Fruit fly (Drosophila melanogaster) whole organism, embryonic: Measurements from ENCODE around the gene CG44008.

Experiments
- Adf1 ChIP-seq: fragments of 200-800 bp; sonication (Bioruptor generic); IDR thresholded peaks from 2 replicates; pipeline ENCODE4 v1.3.6; 2022; ENCODE audit warnings: missing biosample characterization, missing genetic modification characterization
- Antp ChIP-seq: fragments of 200-800 bp; sonication (Bioruptor generic); optimal IDR thresholded peaks from 3 replicates; lab custom pipeline; 2016; ENCODE audit warnings: missing biosample characterization, missing genetic modification characterization
- Atf-2 ChIP-seq: fragments of 200-800 bp; sonication (Bioruptor generic); optimal IDR thresholded peaks from 2 replicates; lab custom pipeline; 2016; ENCODE audit warnings: missing biosample characterization, missing genetic modification characterization
- Bdp1 ChIP-seq: fragments of 200-800 bp; sonication (Bioruptor generic); optimal IDR thresholded peaks from 3 replicates; lab custom pipeline; 2016; ENCODE audit warnings: missing biosample characterization, missing genetic modification characterization
- CG10267 ChIP-seq: fragments of 200-800 bp; sonication (Bioruptor generic); optimal IDR thresholded peaks from 2 replicates; lab custom pipeline; 2018; ENCODE audit warnings: missing biosample characterization, mild to moderate bottlenecking, missing genetic modification characterization, moderate library complexity
- CG15073 ChIP-seq: fragments of 200-800 bp; sonication (Bioruptor generic); optimal IDR thresholded peaks from 2 replicates; lab custom pipeline; 2016; ENCODE audit warnings: missing biosample characterization, missing genetic modification characterization
- CG1603 ChIP-seq: fragments of 200-800 bp; sonication (Bioruptor generic); optimal IDR thresholded peaks from 2 replicates; lab custom pipeline; 2019; ENCODE audit warnings: missing biosample characterization, mild to moderate bottlenecking, missing genetic modification characterization, moderate library complexity
- CG16779 ChIP-seq: fragments of 200-800 bp; sonication (Bioruptor generic); IDR thresholded peaks from 2 replicates; pipeline ENCODE4 v1.3.6; 2022; ENCODE audit warnings: missing biosample characterization, missing genetic modification characterization
- CG18262 ChIP-seq: fragments of 200-800 bp; optimal IDR thresholded peaks from 3 replicates; lab custom pipeline; 2019; ENCODE audit warnings: missing biosample characterization, mild to moderate bottlenecking, missing genetic modification characterization, moderate library complexity
- CG18476 ChIP-seq: fragments of 200-800 bp; sonication (Bioruptor generic); optimal IDR thresholded peaks from 2 replicates; lab custom pipeline; 2016; ENCODE audit warnings: missing biosample characterization, mild to moderate bottlenecking, missing genetic modification characterization
- CG30431 ChIP-seq: fragments of 200-800 bp; sonication (Bioruptor generic); optimal IDR thresholded peaks from 2 replicates; lab custom pipeline; 2017; ENCODE audit warnings: missing biosample characterization, missing genetic modification characterization
- CG31224 ChIP-seq: fragments of 200-800 bp; sonication (Bioruptor generic); IDR thresholded peaks from 2 replicates; pipeline ENCODE4 v1.3.6; 2022; ENCODE audit warnings: missing biosample characterization, missing genetic modification characterization
- CG32772 ChIP-seq: fragments of 200-800 bp; sonication (Bioruptor generic); IDR thresholded peaks from 2 replicates; pipeline ENCODE4 v1.3.6; 2022; ENCODE audit warnings: missing biosample characterization, missing genetic modification characterization
- CG34422 ChIP-seq: fragments of 200-800 bp; sonication (Bioruptor generic); IDR thresholded peaks from 3 replicates; pipeline ENCODE4 v1.3.6; 2022; ENCODE audit warnings: missing biosample characterization, missing genetic modification characterization
- CG4282 ChIP-seq: fragments of 200-800 bp; sonication (Bioruptor generic); optimal IDR thresholded peaks from 2 replicates; lab custom pipeline; 2016; ENCODE audit warnings: missing biosample characterization, missing genetic modification characterization
- CG4617 ChIP-seq: fragments of 200-800 bp; sonication (Bioruptor generic); optimal IDR thresholded peaks from 3 replicates; lab custom pipeline; 2016; ENCODE audit warnings: missing biosample characterization, missing genetic modification characterization, borderline replicate concordance
- CG4820 ChIP-seq: fragments of 200-800 bp; sonication (Bioruptor generic); optimal IDR thresholded peaks from 3 replicates; lab custom pipeline; 2016; ENCODE audit warnings: missing biosample characterization, missing genetic modification characterization
- CG7786 ChIP-seq: fragments of 200-800 bp; sonication (Bioruptor generic); optimal IDR thresholded peaks from 2 replicates; lab custom pipeline; 2016; ENCODE audit warnings: missing biosample characterization, missing genetic modification characterization
- CG8290 ChIP-seq, 3 experiments: fragments of 200-800 bp; sonication (Bioruptor generic); optimal IDR thresholded peaks; 2 replicates each; lab custom pipeline; 2016 to 2019; ENCODE audit warnings: missing biosample characterization in 3 of 3, missing genetic modification characterization in 3 of 3, mild to moderate bottlenecking in 2 of 3, moderate library complexity in 1 of 3
- CG8359 ChIP-seq: fragments of 200-800 bp; sonication (Bioruptor generic); optimal IDR thresholded peaks from 2 replicates; lab custom pipeline; 2017; ENCODE audit warnings: missing biosample characterization, mild to moderate bottlenecking, missing genetic modification characterization, borderline replicate concordance
- CG8924 ChIP-seq: fragments of 200-800 bp; optimal IDR thresholded peaks from 3 replicates; lab custom pipeline; 2019; ENCODE audit warnings: missing biosample characterization, mild to moderate bottlenecking, missing genetic modification characterization, moderate library complexity
- Chrac-16 ChIP-seq: fragments of 200-800 bp; sonication (Bioruptor generic); optimal IDR thresholded peaks from 3 replicates; lab custom pipeline; 2016; ENCODE audit warnings: missing biosample characterization, missing genetic modification characterization
- Dfd ChIP-seq, 2 experiments: fragments of >200 bp; optimal IDR thresholded peaks; 2 replicates each; lab custom pipeline; 2017; ENCODE audit warnings: missing biosample characterization in 2 of 2, missing genetic modification characterization in 2 of 2
- Dll ChIP-seq: fragments of 200-800 bp; sonication (Bioruptor generic); IDR thresholded peaks from 4 replicates; pipeline ENCODE4 v1.3.6; 2022; ENCODE audit warnings: missing biosample characterization, missing genetic modification characterization; ENCODE audit not compliant: partially characterized antibody
- Ets97D ChIP-seq: fragments of 200-800 bp; sonication (Bioruptor generic); optimal IDR thresholded peaks from 3 replicates; lab custom pipeline; 2016; ENCODE audit warnings: missing biosample characterization, missing genetic modification characterization
- Fer1 ChIP-seq: fragments of 200-800 bp; sonication (Bioruptor generic); optimal IDR thresholded peaks from 2 replicates; lab custom pipeline; 2017; ENCODE audit warnings: missing biosample characterization, mild to moderate bottlenecking, missing genetic modification characterization
- HmgD ChIP-seq: fragments of 200-800 bp; sonication (Bioruptor generic); optimal IDR thresholded peaks from 3 replicates; lab custom pipeline; 2016; ENCODE audit warnings: missing biosample characterization, missing genetic modification characterization
- Hr78 ChIP-seq, 2 experiments: fragments of 200-800 bp in 1 of 2; fragments of >200 bp in 1 of 2; sonication (Bioruptor generic) in 1 of 2; optimal IDR thresholded peaks; 2 replicates each; lab custom pipeline; 2017 to 2019; ENCODE audit warnings: missing biosample characterization in 2 of 2, missing genetic modification characterization in 2 of 2, mild to moderate bottlenecking in 1 of 2, moderate library complexity in 1 of 2
- Lpt ChIP-seq: fragments of >200 bp; optimal IDR thresholded peaks from 2 replicates; lab custom pipeline; 2018; ENCODE audit warnings: missing biosample characterization, missing genetic modification characterization
- MESR4 ChIP-seq: fragments of 200-800 bp; sonication (Bioruptor generic); optimal IDR thresholded peaks from 2 replicates; lab custom pipeline; 2018; ENCODE audit warnings: missing biosample characterization, mild to moderate bottlenecking, missing genetic modification characterization, moderate library complexity
- NK7.1 ChIP-seq: fragments of 200-800 bp; sonication (Bioruptor generic); optimal IDR thresholded peaks from 3 replicates; lab custom pipeline; 2016; ENCODE audit warnings: missing biosample characterization, missing genetic modification characterization
- Opbp ChIP-seq: fragments of 200-800 bp; sonication (Bioruptor generic); IDR thresholded peaks from 3 replicates; pipeline ENCODE4 v1.3.6; 2022; ENCODE audit warnings: missing biosample characterization, missing genetic modification characterization; ENCODE audit not compliant: partially characterized antibody
- Pdp1 ChIP-seq, 2 experiments: fragments of 200-800 bp; sonication (Bioruptor generic); optimal IDR thresholded peaks; 3 replicates each; lab custom pipeline; 2016; ENCODE audit warnings: missing biosample characterization in 2 of 2, missing genetic modification characterization in 2 of 2, mild to moderate bottlenecking in 1 of 2, moderate library complexity in 1 of 2
- Ptx1 ChIP-seq: fragments of 200-800 bp; sonication (Bioruptor generic); IDR thresholded peaks from 2 replicates; pipeline ENCODE4 v1.3.6; 2022; ENCODE audit warnings: missing biosample characterization, missing genetic modification characterization
- da ChIP-seq: fragments of 200-800 bp; sonication (Bioruptor generic); optimal IDR thresholded peaks from 2 replicates; lab custom pipeline; 2016; ENCODE audit warnings: missing biosample characterization, missing genetic modification characterization
- disco-r ChIP-seq: fragments of 200-800 bp; sonication (Bioruptor generic); optimal IDR thresholded peaks from 2 replicates; lab custom pipeline; 2016; ENCODE audit warnings: missing biosample characterization, missing genetic modification characterization
- dpn ChIP-seq, 2 experiments: fragments of 200-800 bp; sonication (Bioruptor generic); optimal IDR thresholded peaks; 3 replicates each; lab custom pipeline; 2016; ENCODE audit warnings: missing biosample characterization in 2 of 2, missing genetic modification characterization in 2 of 2
- ewg ChIP-seq: fragments of 200-800 bp; sonication (Bioruptor generic); optimal IDR thresholded peaks from 3 replicates; lab custom pipeline; 2017; ENCODE audit warnings: mild to moderate bottlenecking, missing biosample characterization, missing genetic modification reagents, missing genetic modification characterization
- fd102C ChIP-seq: fragments of 200-800 bp; sonication (Bioruptor generic); optimal IDR thresholded peaks from 2 replicates; lab custom pipeline; 2018; ENCODE audit warnings: missing biosample characterization, mild to moderate bottlenecking, missing genetic modification characterization, moderate library complexity
- gce ChIP-seq: fragments of 200-800 bp; sonication (Bioruptor generic); IDR thresholded peaks from 3 replicates; pipeline ENCODE4 v1.3.6; 2022; ENCODE audit warnings: missing biosample characterization, missing genetic modification characterization
- jumu ChIP-seq: fragments of 200-800 bp; sonication (Bioruptor generic); optimal IDR thresholded peaks from 3 replicates; lab custom pipeline; 2016; ENCODE audit warnings: missing biosample characterization, missing genetic modification characterization
- kah ChIP-seq: fragments of 200-800 bp; sonication (Bioruptor generic); optimal IDR thresholded peaks from 2 replicates; lab custom pipeline; 2018; ENCODE audit warnings: missing biosample characterization, mild to moderate bottlenecking, missing genetic modification characterization
- mam ChIP-seq: fragments of 200-800 bp; sonication (Bioruptor generic); optimal IDR thresholded peaks from 3 replicates; lab custom pipeline; 2016; ENCODE audit warnings: missing biosample characterization, missing genetic modification characterization
- oc ChIP-seq: fragments of 200-800 bp; sonication (Bioruptor generic); optimal IDR thresholded peaks from 2 replicates; lab custom pipeline; 2018; ENCODE audit warnings: missing biosample characterization, mild to moderate bottlenecking, missing genetic modification characterization, moderate library complexity
- otp ChIP-seq: fragments of 200-800 bp; sonication (Bioruptor generic); IDR thresholded peaks from 3 replicates; pipeline ENCODE4, ENCODE4 v1.3.6; 2022; ENCODE audit warnings: missing biosample characterization, missing genetic modification characterization
- p53 ChIP-seq: fragments of 200-800 bp; sonication (Bioruptor generic); optimal IDR thresholded peaks from 2 replicates; lab custom pipeline; 2016; ENCODE audit warnings: missing biosample characterization, missing genetic modification characterization
- ssp ChIP-seq: fragments of 200-800 bp; sonication (Bioruptor generic); IDR thresholded peaks from 2 replicates; pipeline ENCODE4 v1.3.6; 2022; ENCODE audit warnings: missing biosample characterization, missing genetic modification characterization
- unpg ChIP-seq: fragments of 200-800 bp; sonication (Bioruptor generic); optimal IDR thresholded peaks from 3 replicates; lab custom pipeline; 2018; ENCODE audit warnings: missing biosample characterization, mild to moderate bottlenecking, missing genetic modification characterization, moderate library complexity
- zen ChIP-seq: fragments of 200-800 bp; sonication (Bioruptor generic); optimal IDR thresholded peaks from 3 replicates; lab custom pipeline; 2018; ENCODE audit warnings: missing biosample characterization, mild to moderate bottlenecking, missing genetic modification characterization, moderate library complexity
- zfh2 ChIP-seq: fragments of 200-800 bp; sonication (Bioruptor generic); optimal IDR thresholded peaks from 2 replicates; lab custom pipeline; 2016; ENCODE audit warnings: missing biosample characterization, missing genetic modification characterization

The CG44008 gene

DNA sequence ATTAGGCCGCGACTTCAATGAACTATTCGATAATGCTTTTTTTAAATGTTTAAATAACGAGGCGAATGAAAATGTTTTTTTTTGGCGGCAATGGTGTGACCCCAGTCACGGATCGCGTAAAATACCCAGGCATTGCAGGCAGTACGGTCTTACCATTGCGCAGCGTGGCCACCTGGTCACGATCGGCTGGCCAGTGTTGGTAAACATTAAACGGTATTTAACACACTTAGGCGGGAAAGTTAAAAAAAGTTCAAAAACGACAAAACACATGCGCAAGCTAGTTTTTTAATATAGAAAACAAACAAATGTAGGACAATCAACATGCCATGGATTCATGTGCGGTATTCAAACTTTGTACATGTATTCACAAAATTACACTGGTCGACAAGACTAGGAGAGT is 13.0 kb downstream of the CG44008 start, which contains the start of gene esc (continued):
- TF ChIP-seq CG31224 (GFP tag; lab: Robert Waterston, UW) (0 out of 2 replicates have a peak, but pooled peaks have one; percentile 9), zen (tag; lab: Kevin White, UChicago) (peak; percentile 62), MESR4 (GFP tag; lab: Kevin White, UChicago) (peak; percentile 35), Atf-2 (GFP tag; lab: Kevin White, UChicago) (no peak), CG4617 (GFP tag; lab: Kevin White, UChicago) (peak; percentile 56), dpn (GFP tag; optimal IDR thresholded peaks at IDR 0.05; lab: Kevin White, UChicago) (peak; percentile 41 to 48), da (GFP tag; lab: Kevin White, UChicago) (no peak), Dll (GFP tag; lab: Robert Waterston, UW) (peak; percentile 16; the same call in 1 of the 4 replicates), ewg (GFP tag; lab: Kevin White, UChicago) (peak; percentile 13), Fer1 (GFP tag; lab: Kevin White, UChicago) (no peak), p53 (GFP tag; lab: Kevin White, UChicago) (peak; percentile 10), CG8290 (GFP tag; optimal IDR thresholded peaks at IDR 0.05; lab: Kevin White, UChicago) (peak; percentile 50), CG8290 (tag; optimal IDR thresholded peaks at IDR 0.05; lab: Kevin White, UChicago) (no peak), CG4820 (peak; percentile 26), Ptx1 (peak; percentile 27; the same call in 1 of the 2 replicates), CG34422 (no peak), Ets97D (peak; percentile 89), gce (GFP tag; lab: Robert Waterston, UW) (no peak), CG16779 (GFP tag; lab: Robert Waterston, UW) (no peak), CG18476 (GFP tag; lab: Kevin White, UChicago) (no peak), mam (GFP tag; lab: Kevin White, UChicago) (peak; percentile 45), Lpt (no peak), oc (tag; lab: Kevin White, UChicago) (no peak), CG15073 (GFP tag; lab: Kevin White, UChicago) (no peak), Pdp1 (GFP tag; optimal IDR thresholded peaks at IDR 0.05; lab: Kevin White, UChicago) (peak in 1 of 2 experiments; percentile 30), otp (no peak), Opbp (peak; percentile 66), CG8924 (tag; lab: Kevin White, UChicago) (no peak), jumu (GFP tag; lab: Kevin White, UChicago) (peak; percentile 57), CG7786 (peak; percentile 64), Adf1 (GFP tag; lab: Robert Waterston, UW) (peak; percentile 45), HmgD (GFP tag; lab: Kevin White, UChicago) (peak; percentile 65), CG18262 (tag; lab: Kevin White, UChicago) (no peak), CG30431 (no peak), unpg (GFP tag; lab: Kevin White, UChicago) (no peak), Hr78 (GFP tag; optimal IDR thresholded peaks at IDR 0.05; lab: Kevin White, UChicago) (no peak), Bdp1 (GFP tag; lab: Kevin White, UChicago) (peak; percentile 30), ssp (GFP tag; lab: Robert Waterston, UW) (0 out of 2 replicates have a peak, but pooled peaks have one; percentile 24), CG1603 (tag; lab: Kevin White, UChicago) (peak; percentile 87), CG4282 (GFP tag; lab: Kevin White, UChicago) (peak; percentile 61), Chrac-16 (GFP tag; lab: Kevin White, UChicago) (no peak), kah (no peak), CG8359 (GFP tag; lab: Kevin White, UChicago) (no peak), Dfd (GFP tag; optimal IDR thresholded peaks at IDR 0.05; lab: Kevin White, UChicago) (no peak), disco-r (GFP tag; lab: Kevin White, UChicago) (no peak), NK7.1 (GFP tag; lab: Kevin White, UChicago) (no peak), Antp (GFP tag; lab: Kevin White, UChicago) (peak; percentile 30), CG10267 (tag; lab: Kevin White, UChicago) (peak; percentile 97), fd102C (GFP tag; lab: Kevin White, UChicago) (no peak), CG32772 (GFP tag; lab: Robert Waterston, UW) (peak; percentile 43; the same call in 1 of the 2 replicates), zfh2 (peak; percentile 53)
